ENCODE assay signal across 5 worm cellular contexts in genomic region chrII:13291406-13292124, ce11.
TF ChIP-seq lines count a peak whose summit lies in the region.

No protein-coding gene starts in this region.

TF ChIP-seq in whole organism, L1 larva, 84 proteins besides CTCF, POLR2A, EP300 and RAD21 (continues in another document):
- TF ChIP-seq nhr-85 (tag; lab: Kevin White, UChicago) = peak; percentile 99
- TF ChIP-seq nhr-19 (GFP tag; conservative IDR thresholded peaks at IDR 0.05; lab: Robert Waterston, UW) = peak; percentile 79
- TF ChIP-seq grh-1 (GFP tag; IDR thresholded peaks at IDR 0.05; lab: Robert Waterston, UW) = peak; percentile 100
- TF ChIP-seq C34B4.2 (tag; optimal IDR thresholded peaks at IDR 0.05; lab: Kevin White, UChicago) = no peak
- peak; percentile 96 for TF ChIP-seq lin-14 (GFP tag; optimal IDR thresholded peaks at IDR 0.05; lab: Kevin White, UChicago)
- no peak for TF ChIP-seq elt-2 (tag; optimal IDR thresholded peaks at IDR 0.05; lab: Kevin White, UChicago)
- TF ChIP-seq nhr-12 (tag; optimal IDR thresholded peaks at IDR 0.05; lab: Kevin White, UChicago) = no peak
- no peak for TF ChIP-seq dsc-1 (tag; optimal IDR thresholded peaks at IDR 0.05; lab: Kevin White, UChicago)
- TF ChIP-seq egl-13 (tag; optimal IDR thresholded peaks at IDR 0.05; lab: Kevin White, UChicago) = no peak
- no peak for TF ChIP-seq efl-3 (GFP tag; optimal IDR thresholded peaks at IDR 0.05; lab: Kevin White, UChicago)
- no peak for TF ChIP-seq ces-1 (GFP tag; optimal IDR thresholded peaks at IDR 0.05; lab: Kevin White, UChicago)
- no peak for TF ChIP-seq fkh-8 (tag; optimal IDR thresholded peaks at IDR 0.05; lab: Kevin White, UChicago)
- peak; percentile 13; the same call in 1 of the 2 replicates for TF ChIP-seq mab-9 (GFP tag; IDR thresholded peaks at IDR 0.05; lab: Robert Waterston, UW)
- TF ChIP-seq sptf-1 (tag; optimal IDR thresholded peaks at IDR 0.05; lab: Kevin White, UChicago) = no peak
- TF ChIP-seq C04F5.9 (tag; optimal IDR thresholded peaks at IDR 0.05; lab: Kevin White, UChicago) = peak; percentile 12
- peak; percentile 31 to 68 for TF ChIP-seq lin-35 (GFP tag; optimal IDR thresholded peaks at IDR 0.05; lab: Kevin White, UChicago)
- no peak for TF ChIP-seq sox-4 (tag; optimal IDR thresholded peaks at IDR 0.05; lab: Kevin White, UChicago)
- TF ChIP-seq fkh-10 (GFP tag; optimal IDR thresholded peaks at IDR 0.05; lab: Kevin White, UChicago) = no peak
- peak; percentile 85 for TF ChIP-seq nhr-47 (tag; optimal IDR thresholded peaks at IDR 0.05; lab: Kevin White, UChicago)

TF ChIP-seq in whole organism, L3 larva, 47 proteins besides CTCF, POLR2A, EP300 and RAD21 (continues in another document):
- peak; percentile 46 for TF ChIP-seq egl-5 (tag; optimal IDR thresholded peaks at IDR 0.05; lab: Kevin White, UChicago)
- no peak for TF ChIP-seq fkh-2 (tag; optimal IDR thresholded peaks at IDR 0.05; lab: Kevin White, UChicago)
- TF ChIP-seq nfya-1 (tag; optimal IDR thresholded peaks at IDR 0.05; lab: Kevin White, UChicago; ENCODE audit: insufficient read depth) = peak; percentile 44
- no peak for TF ChIP-seq daf-12 (tag; optimal IDR thresholded peaks at IDR 0.05; lab: Kevin White, UChicago)
- TF ChIP-seq ztf-4 (tag; optimal IDR thresholded peaks at IDR 0.05; lab: Kevin White, UChicago) = peak; percentile 30
- no peak for TF ChIP-seq nhr-28 (tag; optimal IDR thresholded peaks at IDR 0.05; lab: Kevin White, UChicago)
- TF ChIP-seq nhr-76 (tag; optimal IDR thresholded peaks at IDR 0.05; lab: Kevin White, UChicago) = peak; percentile 31
- peak; percentile 45 for TF ChIP-seq elt-1 (tag; optimal IDR thresholded peaks at IDR 0.05; lab: Kevin White, UChicago)
- TF ChIP-seq nhr-25 (tag; optimal IDR thresholded peaks at IDR 0.05; lab: Kevin White, UChicago) = peak; percentile 91
- no peak for TF ChIP-seq ZK546.5 (tag; optimal IDR thresholded peaks at IDR 0.05; lab: Kevin White, UChicago)
- peak; percentile 21 for TF ChIP-seq jun-1 (tag; optimal IDR thresholded peaks at IDR 0.05; lab: Kevin White, UChicago)
- peak; percentile 15 for TF ChIP-seq lin-15B (tag; optimal IDR thresholded peaks at IDR 0.05; lab: Kevin White, UChicago)
- TF ChIP-seq ama-1 (optimal IDR thresholded peaks at IDR 0.05; lab: Kevin White, UChicago) = peak; percentile 91
- TF ChIP-seq unc-62 (GFP tag; optimal IDR thresholded peaks at IDR 0.05; lab: Kevin White, UChicago) = no peak
- TF ChIP-seq snpc-4 (tag; optimal IDR thresholded peaks at IDR 0.05; lab: Kevin White, UChicago) = peak; percentile 4
- peak in 1 of 3 experiments; percentile 40 for TF ChIP-seq elt-3 (tag; optimal IDR thresholded peaks at IDR 0.05; lab: Kevin White, UChicago)
- TF ChIP-seq pha-4 (tag; optimal IDR thresholded peaks at IDR 0.05; lab: Kevin White, UChicago) = peak; percentile 69
- no peak for TF ChIP-seq nhr-67 (tag; optimal IDR thresholded peaks at IDR 0.05; lab: Kevin White, UChicago)
- TF ChIP-seq tbx-2 (tag; optimal IDR thresholded peaks at IDR 0.05; lab: Kevin White, UChicago) = peak; percentile 60

TF ChIP-seq in whole organism, early embryonic, 17 proteins besides CTCF, POLR2A, EP300 and RAD21:
- TF ChIP-seq tra-4 (tag; optimal IDR thresholded peaks at IDR 0.05; lab: Kevin White, UChicago) (no peak), F13C5.2 (tag; optimal IDR thresholded peaks at IDR 0.05; lab: Kevin White, UChicago) (peak; percentile 37), flt-1 (GFP tag; IDR thresholded peaks at IDR 0.05; lab: Robert Waterston, UW) (no peak), tbx-37 (GFP tag; conservative IDR thresholded peaks at IDR 0.05; lab: Robert Waterston, UW) (no peak), sea-1 (GFP tag; conservative IDR thresholded peaks at IDR 0.05; lab: Robert Waterston, UW) (0 out of 2 replicates have a peak, but pooled peaks have one; percentile 7), aly-1 (tag; optimal IDR thresholded peaks at IDR 0.05; lab: Kevin White, UChicago) (peak; percentile 54), scrt-1 (GFP tag; IDR thresholded peaks at IDR 0.05; lab: Robert Waterston, UW) (no peak), hmg-4 (GFP tag; optimal IDR thresholded peaks at IDR 0.05; lab: Kevin White, UChicago) (peak; percentile 49), ceh-36 (tag; optimal IDR thresholded peaks at IDR 0.05; lab: Kevin White, UChicago) (no peak), hmbx-1 (tag; optimal IDR thresholded peaks at IDR 0.05; lab: Kevin White, UChicago) (no peak), ama-1 (optimal IDR thresholded peaks at IDR 0.05; lab: Kevin White, UChicago) (peak; percentile 35), ets-7 (tag; optimal IDR thresholded peaks at IDR 0.05; lab: Kevin White, UChicago) (peak; percentile 48)
TF ChIP-seq in whole organism, early embryonic: peak in this region for 6.

TF ChIP-seq in whole organism, midembryonic, 9 proteins besides CTCF, POLR2A, EP300 and RAD21:
- no peak for TF ChIP-seq flt-1 (GFP tag; IDR thresholded peaks at IDR 0.05; lab: Robert Waterston, UW)
- TF ChIP-seq ztf-23 (GFP tag; IDR thresholded peaks at IDR 0.05; lab: Robert Waterston, UW) = peak; percentile 66; the same call in 1 of the 2 replicates
- TF ChIP-seq med-1 (GFP tag; optimal IDR thresholded peaks at IDR 0.05; lab: Kevin White, UChicago; ENCODE audit: insufficient read depth) = no peak
- peak; percentile 43; the same call in 1 of the 2 replicates for TF ChIP-seq tab-1 (GFP tag; IDR thresholded peaks at IDR 0.05; lab: Robert Waterston, UW)
- TF ChIP-seq cog-1 (tag; optimal IDR thresholded peaks at IDR 0.05; lab: Kevin White, UChicago) = peak; percentile 37

TF ChIP-seq in whole organism, young adult, 124 proteins besides CTCF, POLR2A, EP300 and RAD21:
- peak; percentile 87 for TF ChIP-seq zfh-2 (GFP tag; conservative IDR thresholded peaks at IDR 0.05; lab: Robert Waterston, UW)
- TF ChIP-seq cebp-1 (GFP tag; IDR thresholded peaks at IDR 0.05; lab: Robert Waterston, UW) = no peak
- TF ChIP-seq cebp-1 (tag; optimal IDR thresholded peaks at IDR 0.05; lab: Kevin White, UChicago) = peak; percentile 70
- TF ChIP-seq zim-3 (tag; optimal IDR thresholded peaks at IDR 0.05; lab: Kevin White, UChicago) = no peak
- no peak for TF ChIP-seq fkh-3 (tag; optimal IDR thresholded peaks at IDR 0.05; lab: Kevin White, UChicago)
- TF ChIP-seq ama-1 (optimal IDR thresholded peaks at IDR 0.05; lab: Kevin White, UChicago) = peak; percentile 86
- no peak for TF ChIP-seq ama-1 (GFP tag; optimal IDR thresholded peaks at IDR 0.05; lab: Kevin White, UChicago)
- TF ChIP-seq ztf-22 (GFP tag; optimal IDR thresholded peaks at IDR 0.05; lab: Kevin White, UChicago) = peak; percentile 27
- peak; percentile 58 for TF ChIP-seq ztf-26 (tag; optimal IDR thresholded peaks at IDR 0.05; lab: Kevin White, UChicago)
- TF ChIP-seq ceh-100 (GFP tag; IDR thresholded peaks at IDR 0.05; lab: Robert Waterston, UW) = peak; percentile 10; the same call in 1 of the 2 replicates
- 0 out of 2 replicates have a peak, but pooled peaks have one; percentile 5 for TF ChIP-seq ztf-6 (GFP tag; IDR thresholded peaks at IDR 0.05; lab: Robert Waterston, UW)
- peak; percentile 34; the same call in 1 of the 2 replicates for TF ChIP-seq dox-1 (GFP tag; IDR thresholded peaks at IDR 0.05; lab: Robert Waterston, UW)
- TF ChIP-seq lin-40 (tag; optimal IDR thresholded peaks at IDR 0.05; lab: Kevin White, UChicago) = peak; percentile 53
- TF ChIP-seq repo-1 (tag; optimal IDR thresholded peaks at IDR 0.05; lab: Kevin White, UChicago) = no peak
- peak; percentile 50; the same call in 1 of the 2 replicates for TF ChIP-seq egrh-3 (GFP tag; IDR thresholded peaks at IDR 0.05; lab: Robert Waterston, UW)
- no peak for TF ChIP-seq nfya-2 (GFP tag; IDR thresholded peaks at IDR 0.05; lab: Robert Waterston, UW)
- TF ChIP-seq die-1 (tag; optimal IDR thresholded peaks at IDR 0.05; lab: Kevin White, UChicago) = peak; percentile 37
- TF ChIP-seq mcd-1 (GFP tag; IDR thresholded peaks at IDR 0.05; lab: Robert Waterston, UW) = peak; percentile 46
- TF ChIP-seq snpc-1.1 (tag; optimal IDR thresholded peaks at IDR 0.05; lab: Kevin White, UChicago; ENCODE audit: insufficient read depth) = no peak
- 0 out of 2 replicates have a peak, but pooled peaks have one; percentile 11 for TF ChIP-seq cebp-2 (GFP tag; IDR thresholded peaks at IDR 0.05; lab: Robert Waterston, UW)
- no peak for TF ChIP-seq sdz-38 (tag; optimal IDR thresholded peaks at IDR 0.05; lab: Kevin White, UChicago)
- TF ChIP-seq B0336.3 (GFP tag; IDR thresholded peaks at IDR 0.05; lab: Robert Waterston, UW) = 0 out of 2 replicates have a peak, but pooled peaks have one; percentile 38
- no peak for TF ChIP-seq snpc-4 (GFP tag; optimal IDR thresholded peaks at IDR 0.05; lab: Kevin White, UChicago)
- TF ChIP-seq snpc-4 (tag; optimal IDR thresholded peaks at IDR 0.05; lab: Kevin White, UChicago) = peak in 2 of 4 experiments; percentile 1 to 12
- no peak for TF ChIP-seq xnd-1 (tag; optimal IDR thresholded peaks at IDR 0.05; lab: Kevin White, UChicago)
- 0 out of 2 replicates have a peak, but pooled peaks have one; percentile 44 for TF ChIP-seq lin-26 (GFP tag; IDR thresholded peaks at IDR 0.05; lab: Robert Waterston, UW)
- TF ChIP-seq sptf-2 (GFP tag; optimal IDR thresholded peaks at IDR 0.05; lab: Kevin White, UChicago) = no peak
- peak; percentile 23 for TF ChIP-seq lin-54 (GFP tag; optimal IDR thresholded peaks at IDR 0.05; lab: Kevin White, UChicago)
- no peak for TF ChIP-seq akir-1 (GFP tag; optimal IDR thresholded peaks at IDR 0.05; lab: Kevin White, UChicago)
- peak; percentile 9 for TF ChIP-seq chd-7 (tag; optimal IDR thresholded peaks at IDR 0.05; lab: Kevin White, UChicago)
- no peak for TF ChIP-seq rpc-1 (optimal IDR thresholded peaks at IDR 0.05; lab: Kevin White, UChicago)
- no peak for TF ChIP-seq rpc-1 (tag; optimal IDR thresholded peaks at IDR 0.05; lab: Kevin White, UChicago)
- TF ChIP-seq ceh-27 (GFP tag; optimal IDR thresholded peaks at IDR 0.05; lab: Kevin White, UChicago) = peak; percentile 42
- TF ChIP-seq D2030.7 (GFP tag; IDR thresholded peaks at IDR 0.05; lab: Robert Waterston, UW) = no peak
- no peak for TF ChIP-seq F57A8.1 (GFP tag; optimal IDR thresholded peaks at IDR 0.05; lab: Kevin White, UChicago)
- TF ChIP-seq K12H6.12 (tag; optimal IDR thresholded peaks at IDR 0.05; lab: Kevin White, UChicago) = peak; percentile 21
- TF ChIP-seq F52B5.7 (tag; optimal IDR thresholded peaks at IDR 0.05; lab: Kevin White, UChicago) = peak; percentile 14

Comparison
In these comparisons a context has a peak if more than half of its experiments do, and no peak if none do; other contexts are left out.
1. Of the 8 proteins assayed by ChIP-seq in both whole organism, young adult and whole organism, L1 larva: peak only in whole organism, young adult: none; only in whole organism, L1 larva: dpl-1, efl-1, lin-35, nhr-90 and unc-130; in both: none; in neither: 1; mixed calls (peak in some experiments, not most) for 2.